Worm (Caenorhabditis elegans) whole organism, L4 larva: ENCODE measurements around the gene pnn-1.

Source experiments
- D1046.2 ChIP-seq: fragments of 200-800 bp; sonication (Bioruptor generic); IDR thresholded peaks from 2 replicates; pipeline ENCODE4 v1.3.6; 2022; ENCODE audit warnings: missing genetic modification characterization, missing compliant biosample characterization
- F26F4.8 ChIP-seq: fragments of 200-800 bp; sonication (Bioruptor generic); conservative IDR thresholded peaks from 2 replicates; pipeline ENCODE4 v1.3.6; 2022; ENCODE audit warnings: missing genetic modification characterization, missing compliant biosample characterization
- F49E8.2 ChIP-seq: sonication (generic microtip); optimal IDR thresholded peaks from 2 replicates; lab custom pipeline; 2016; ENCODE audit warnings: missing compliant biosample characterization, mild to moderate bottlenecking, missing genetic modification characterization, borderline replicate concordance
- R02D3.7 ChIP-seq: fragments of 150-350 bp; sonication (generic microtip); optimal IDR thresholded peaks from 3 replicates; lab custom pipeline; 2014; ENCODE audit warnings: missing biosample characterization, missing genetic modification characterization
- T20F7.1 ChIP-seq: fragments of 200-800 bp; sonication (Bioruptor generic); optimal IDR thresholded peaks from 2 replicates; lab custom pipeline; 2018; ENCODE audit warnings: mild to moderate bottlenecking, missing genetic modification characterization, missing compliant biosample characterization
- aha-1 ChIP-seq: fragments of 150-350 bp; peaks from one replicate; lab custom pipeline; 2014; ENCODE audit warnings: missing biosample characterization, missing genetic modification characterization
- aly-2 ChIP-seq: sonication (generic microtip); optimal IDR thresholded peaks from 2 replicates; lab custom pipeline; 2018; ENCODE audit warnings: missing biosample characterization, missing genetic modification characterization
- arid-1 ChIP-seq: fragments of 200-800 bp; sonication (Bioruptor generic); conservative IDR thresholded peaks from 2 replicates; pipeline ENCODE4 v1.3.6; 2022; ENCODE audit warnings: missing genetic modification reagents, missing genetic modification characterization, missing compliant biosample characterization
- ceh-28 ChIP-seq: fragments of 150-350 bp; optimal IDR thresholded peaks from 2 replicates; lab custom pipeline; 2014; ENCODE audit warnings: missing biosample characterization, missing genetic modification reagents, missing genetic modification characterization
- ceh-32 ChIP-seq: sonication (generic microtip); optimal IDR thresholded peaks from 2 replicates; lab custom pipeline; 2016; ENCODE audit warnings: mild to moderate bottlenecking, missing genetic modification characterization, missing compliant biosample characterization; ENCODE audit not compliant: poor library complexity
- daf-16 ChIP-seq, 3 experiments: sonication (generic microtip); optimal IDR thresholded peaks; 2 replicates each; lab custom pipeline; 2016 to 2017; ENCODE audit warnings: missing genetic modification characterization in 3 of 3, missing genetic modification reagents in 3 of 3, mild to moderate bottlenecking in 2 of 3, missing compliant biosample characterization in 2 of 3, missing biosample characterization in 1 of 3, moderate library complexity in 1 of 3
- daf-19 ChIP-seq: fragments of 200-800 bp; sonication (Bioruptor generic); conservative IDR thresholded peaks from 2 replicates; pipeline ENCODE4 v1.3.6; 2022; ENCODE audit warnings: missing genetic modification characterization, missing compliant biosample characterization
- dmd-6 ChIP-seq: fragments of 200-800 bp; sonication (Bioruptor generic); IDR thresholded peaks from 2 replicates; pipeline ENCODE4 v1.3.6; 2022; ENCODE audit warnings: missing genetic modification reagents, missing genetic modification characterization, missing compliant biosample characterization
- dpl-1 ChIP-seq: fragments of 150-350 bp; optimal IDR thresholded peaks from 2 replicates; lab custom pipeline; 2014; ENCODE audit warnings: missing biosample characterization, missing genetic modification reagents, missing genetic modification characterization
- dve-1 ChIP-seq: sonication (generic microtip); optimal IDR thresholded peaks from 2 replicates; lab custom pipeline; 2017; ENCODE audit warnings: antibody characterized with exemption, mild to moderate bottlenecking, missing genetic modification characterization, missing compliant biosample characterization; ENCODE audit not compliant: insufficient read depth
- egl-27 ChIP-seq: sonication (generic microtip); optimal IDR thresholded peaks from 3 replicates; lab custom pipeline; 2017; ENCODE audit warnings: missing biosample characterization, missing genetic modification reagents, missing genetic modification characterization
- gei-8 ChIP-seq: fragments of 200-800 bp; sonication (Bioruptor generic); optimal IDR thresholded peaks from 2 replicates; lab custom pipeline; 2018; ENCODE audit warnings: mild to moderate bottlenecking, missing genetic modification characterization, missing compliant biosample characterization
- hlh-11 ChIP-seq: fragments of 200-800 bp; sonication (Bioruptor generic); optimal IDR thresholded peaks from 2 replicates; lab custom pipeline; 2018; ENCODE audit warnings: mild to moderate bottlenecking, missing genetic modification characterization, missing compliant biosample characterization
- hlh-30 ChIP-seq: sonication (generic microtip); optimal IDR thresholded peaks from 2 replicates; lab custom pipeline; 2017; ENCODE audit warnings: antibody characterized with exemption, mild to moderate bottlenecking, missing genetic modification characterization, missing compliant biosample characterization; ENCODE audit not compliant: insufficient read depth
- hmg-1.1 ChIP-seq: fragments of 200-800 bp; sonication (Bioruptor generic); IDR thresholded peaks from 2 replicates; pipeline ENCODE4 v1.3.6; 2022; ENCODE audit warnings: missing genetic modification reagents, missing genetic modification characterization, missing compliant biosample characterization
- lin-1 ChIP-seq: fragments of 200-800 bp; sonication (Bioruptor generic); IDR thresholded peaks from 2 replicates; pipeline ENCODE4 v1.3.6; 2022; ENCODE audit warnings: missing genetic modification reagents, missing genetic modification characterization, missing compliant biosample characterization
- lin-29 ChIP-seq: fragments of 200-800 bp; sonication (Bioruptor generic); IDR thresholded peaks from 2 replicates; pipeline ENCODE4 v1.3.6; 2022; ENCODE audit warnings: missing genetic modification reagents, missing genetic modification characterization, missing compliant biosample characterization
- lin-38 ChIP-seq: fragments of 200-800 bp; sonication (Bioruptor generic); IDR thresholded peaks from 2 replicates; pipeline ENCODE4 v1.3.6; 2022; ENCODE audit warnings: missing genetic modification reagents, missing genetic modification characterization, missing compliant biosample characterization
- lsy-2 ChIP-seq, 2 experiments: fragments of 150-350 bp in 1 of 2; sonication (generic microtip) in 1 of 2; optimal IDR thresholded peaks; 2 replicates each; lab custom pipeline; 2014 to 2017; ENCODE audit warnings: missing biosample characterization in 2 of 2, missing genetic modification characterization in 2 of 2
- madf-9 ChIP-seq: fragments of 200-800 bp; sonication (Bioruptor generic); conservative IDR thresholded peaks from 2 replicates; pipeline ENCODE4 v1.3.6; 2022; ENCODE audit warnings: missing genetic modification reagents, missing genetic modification characterization, missing compliant biosample characterization
- mdl-1 ChIP-seq, 2 experiments: fragments of 150-350 bp in 1 of 2; sonication (generic microtip) in 1 of 2; optimal IDR thresholded peaks; 2 replicates each; lab custom pipeline; 2014 to 2017; ENCODE audit warnings: missing biosample characterization in 2 of 2, missing genetic modification characterization in 2 of 2
- mdt-29 ChIP-seq: fragments of 200-800 bp; sonication (Bioruptor generic); IDR thresholded peaks from 2 replicates; pipeline ENCODE4 v1.3.6; 2022; ENCODE audit warnings: missing genetic modification reagents, missing genetic modification characterization, missing compliant biosample characterization
- mep-1 ChIP-seq: fragments of 150-350 bp; sonication (generic microtip); optimal IDR thresholded peaks from 3 replicates; lab custom pipeline; 2014; ENCODE audit warnings: missing biosample characterization, missing genetic modification characterization
- nhr-10 ChIP-seq: fragments of 150-350 bp; optimal IDR thresholded peaks from 2 replicates; lab custom pipeline; 2014; ENCODE audit warnings: missing biosample characterization, missing genetic modification characterization
- nhr-11 ChIP-seq: fragments of 150-350 bp; optimal IDR thresholded peaks from 2 replicates; lab custom pipeline; 2014; ENCODE audit warnings: missing biosample characterization, missing genetic modification characterization
- nhr-237 ChIP-seq: sonication (generic microtip); optimal IDR thresholded peaks from 2 replicates; lab custom pipeline; 2017; ENCODE audit warnings: missing biosample characterization, missing genetic modification characterization
- nhr-28 ChIP-seq: fragments of 150-350 bp; optimal IDR thresholded peaks from 2 replicates; lab custom pipeline; 2014; ENCODE audit warnings: missing biosample characterization, missing genetic modification characterization
- rbr-2 ChIP-seq: sonication (generic microtip); optimal IDR thresholded peaks from 2 replicates; lab custom pipeline; 2016; ENCODE audit warnings: missing genotype, missing genetic modification characterization, missing compliant biosample characterization
- set-16 ChIP-seq: fragments of 200-800 bp; sonication (Bioruptor generic); IDR thresholded peaks from 2 replicates; pipeline ENCODE4 v1.3.6; 2022; ENCODE audit warnings: missing genetic modification reagents, missing genetic modification characterization, missing compliant biosample characterization
- snpc-1.2 ChIP-seq: fragments of 200-800 bp; sonication (Bioruptor generic); IDR thresholded peaks from 2 replicates; pipeline ENCODE4 v1.3.6; 2022; ENCODE audit warnings: missing genetic modification reagents, missing genetic modification characterization, missing compliant biosample characterization
- spr-1 ChIP-seq: sonication (generic microtip); optimal IDR thresholded peaks from 2 replicates; lab custom pipeline; 2016; ENCODE audit warnings: mild to moderate bottlenecking, missing genetic modification characterization, missing compliant biosample characterization
- spr-3 ChIP-seq: fragments of 200-800 bp; sonication (Bioruptor generic); optimal IDR thresholded peaks from 2 replicates; lab custom pipeline; 2018; ENCODE audit warnings: mild to moderate bottlenecking, missing genetic modification characterization, missing compliant biosample characterization
- unc-130 ChIP-seq: sonication (generic microtip); optimal IDR thresholded peaks from 2 replicates; lab custom pipeline; 2016; ENCODE audit warnings: missing genetic modification reagents, missing genetic modification characterization, missing compliant biosample characterization
- unc-62 ChIP-seq, 3 experiments: fragments of 150-350 bp in 1 of 3; sonication (generic microtip); optimal IDR thresholded peaks in 2 of 3; peaks in 1 of 3; 1 replicate in 1 of 3; 2 replicates in 2 of 3; lab custom pipeline; 2014 to 2017; ENCODE audit warnings: missing biosample characterization in 3 of 3, missing genetic modification characterization in 3 of 3, missing genetic modification reagents in 3 of 3, missing genotype in 1 of 3
- zfp-2 ChIP-seq: sonication (generic microtip); optimal IDR thresholded peaks from 2 replicates; lab custom pipeline; 2016; ENCODE audit warnings: mild to moderate bottlenecking, missing genetic modification characterization, missing compliant biosample characterization
- zfp-3 ChIP-seq: fragments of 200-800 bp; sonication (Bioruptor generic); conservative IDR thresholded peaks from 2 replicates; pipeline ENCODE4 v1.3.6; 2022; ENCODE audit warnings: missing genetic modification reagents, missing genetic modification characterization, missing compliant biosample characterization

The pnn-1 gene

ce11 chrV:13003378-13003777, 32.5 kb downstream of the pnn-1 start (continued):
- peak; percentile 50 for TF ChIP-seq unc-130
- TF ChIP-seq aly-2 = peak; percentile 28
- TF ChIP-seq spr-3 (GFP tag; lab: Kevin White, UChicago) = peak; percentile 86
- TF ChIP-seq snpc-1.2 (GFP tag; lab: Robert Waterston, UW) = peak; percentile 83
- peak; percentile 65 for TF ChIP-seq dmd-6
- no peak for TF ChIP-seq zfp-2
- TF ChIP-seq dpl-1 (GFP tag; lab: Kevin White, UChicago) = peak; percentile 46
- TF ChIP-seq F26F4.8 (GFP tag; lab: Robert Waterston, UW) = 0 out of 2 replicates have a peak, but pooled peaks have one; percentile 55
- no peak for TF ChIP-seq T20F7.1 (GFP tag; lab: Kevin White, UChicago)
- 0 out of 2 replicates have a peak, but pooled peaks have one; percentile 17 for TF ChIP-seq mdt-29 (GFP tag; lab: Robert Waterston, UW)
- peak; percentile 62 for TF ChIP-seq gei-8 (GFP tag; lab: Kevin White, UChicago)
- TF ChIP-seq F49E8.2 (tag; lab: Kevin White, UChicago) = peak; percentile 65
- TF ChIP-seq madf-9 (GFP tag; lab: Robert Waterston, UW) = peak; percentile 53; the same call in 1 of the 2 replicates

ce11 chrV:13004374-13004773, 33.5 kb downstream of the pnn-1 start:
- peak; percentile 90 for TF ChIP-seq set-16
- TF ChIP-seq spr-1 (tag; lab: Kevin White, UChicago) = no peak
- TF ChIP-seq lin-1 (GFP tag; lab: Robert Waterston, UW) = no peak
- TF ChIP-seq ceh-32 = no peak
- peak; percentile 69 for TF ChIP-seq aha-1 (tag; lab: Kevin White, UChicago)
- TF ChIP-seq D1046.2 = peak; percentile 71; the same call in 1 of the 2 replicates

DNA sequence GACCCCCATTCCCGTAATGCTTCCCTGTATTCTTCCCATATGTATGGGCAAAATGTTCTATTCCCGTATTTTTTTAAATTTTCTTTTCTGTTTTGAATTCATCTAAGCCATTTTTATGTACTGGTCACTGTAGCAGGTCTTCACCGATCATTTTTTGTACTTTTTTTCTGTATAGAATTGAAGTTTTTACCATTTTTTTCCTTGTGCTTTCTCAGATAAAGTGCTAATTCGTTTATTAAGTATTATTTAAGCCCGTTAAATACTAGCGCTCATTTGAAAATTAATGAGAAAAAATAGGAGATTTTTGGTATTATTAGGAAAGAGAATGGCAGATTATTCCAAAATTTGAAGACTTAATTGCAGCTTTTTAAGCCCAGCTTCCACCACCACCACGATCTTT, 35.8 kb downstream of the pnn-1 start:
- TF ChIP-seq nhr-237 (tag; lab: Kevin White, UChicago) = no peak
- TF ChIP-seq arid-1 (GFP tag; lab: Robert Waterston, UW) = 0 out of 2 replicates have a peak, but pooled peaks have one; percentile 28
- TF ChIP-seq lin-38 (GFP tag; lab: Robert Waterston, UW) = peak; percentile 40

DNA sequence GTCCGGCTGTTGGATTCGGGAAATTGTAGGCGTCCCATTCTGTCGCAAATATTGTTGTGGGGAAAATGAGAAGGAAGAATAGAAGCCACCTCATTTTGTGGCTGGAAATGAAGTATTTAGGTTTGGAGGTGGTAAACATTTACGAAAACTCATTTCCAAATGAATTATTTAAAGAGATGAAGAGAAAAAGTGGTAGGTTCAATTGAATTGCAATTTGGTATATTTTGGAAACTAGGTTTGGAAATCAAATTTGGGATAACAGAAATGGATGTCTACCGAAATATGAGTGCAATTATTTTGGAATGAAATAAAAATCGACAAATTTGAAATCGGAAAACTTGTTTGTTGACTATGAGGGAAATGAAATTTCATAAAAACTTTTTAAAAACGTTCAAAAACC, 37.9 kb downstream of the pnn-1 start, which contains the start of gene F15B9.10:
Gene F15B9.10 (minus strand): TSS at position 101 of the 400 bp plus-strand sequence.
- TF ChIP-seq spr-3 (GFP tag; lab: Kevin White, UChicago) (no peak), egl-27 (tag; lab: Kevin White, UChicago) (no peak), hlh-30 (tag; lab: Kevin White, UChicago) (no peak), lin-29 (GFP tag; lab: Robert Waterston, UW) (no peak), unc-62 (GFP tag; optimal IDR thresholded peaks at IDR 0.05 in 1 of 2; lab: Kevin White, UChicago) (peak in 1 of 2 experiments; percentile 3), unc-62 (tag; optimal IDR thresholded peaks at IDR 0.05; lab: Kevin White, UChicago) (no peak)

DNA sequence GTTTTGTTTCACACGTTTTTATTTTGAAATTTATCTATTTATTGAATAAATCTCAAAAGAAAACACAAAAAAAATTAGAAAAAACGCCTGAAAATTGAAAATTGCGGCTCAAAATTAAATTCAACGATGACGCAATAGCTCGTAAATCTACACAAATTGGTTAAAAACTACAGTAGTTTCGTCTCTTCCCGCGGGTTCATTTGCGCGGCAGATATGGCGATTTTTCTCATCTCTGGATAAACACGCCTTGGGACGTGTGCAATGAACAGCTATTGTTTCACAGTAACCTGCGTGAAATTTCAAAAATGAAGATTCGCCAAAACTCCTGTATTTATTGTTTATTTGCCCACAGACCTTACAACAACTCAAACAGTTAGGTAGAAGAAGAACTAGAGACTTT, 38.4 kb downstream of the pnn-1 start:
- no peak for TF ChIP-seq spr-3 (GFP tag; lab: Kevin White, UChicago)
- peak; percentile 43 for TF ChIP-seq R02D3.7
- TF ChIP-seq nhr-10 = no peak

ce11 chrV:13009843-13010242, 38.9 kb downstream of the pnn-1 start:
- TF ChIP-seq ceh-28 (tag; lab: Kevin White, UChicago) = no peak
- peak; percentile 35; the same call in 1 of the 2 replicates for TF ChIP-seq dmd-6
- peak; percentile 54 for TF ChIP-seq hlh-11 (tag; lab: Kevin White, UChicago)
- peak in 1 of 2 experiments; percentile 34 for TF ChIP-seq mdl-1 (tag; optimal IDR thresholded peaks at IDR 0.05; lab: Kevin White, UChicago)
- TF ChIP-seq rbr-2 (tag; lab: Kevin White, UChicago) = peak; percentile 39
- peak; percentile 21 for TF ChIP-seq dve-1
- peak; percentile 18 for TF ChIP-seq nhr-10
- peak; percentile 18 for TF ChIP-seq nhr-28
- TF ChIP-seq hmg-1.1 (GFP tag; lab: Robert Waterston, UW) = peak; percentile 33; the same call in 1 of the 2 replicates
- TF ChIP-seq mep-1 (tag; lab: Kevin White, UChicago) = peak; percentile 27
- peak; percentile 26 for TF ChIP-seq nhr-11 (tag; lab: Kevin White, UChicago)
- TF ChIP-seq zfp-3 (GFP tag; lab: Robert Waterston, UW) = no peak
- TF ChIP-seq daf-16 (GFP tag; optimal IDR thresholded peaks at IDR 0.05; lab: Kevin White, UChicago) = no peak
- peak; percentile 72 for TF ChIP-seq daf-16 (tag; optimal IDR thresholded peaks at IDR 0.05; lab: Kevin White, UChicago)
- TF ChIP-seq lsy-2 (tag; optimal IDR thresholded peaks at IDR 0.05; lab: Kevin White, UChicago) = peak in 1 of 2 experiments; percentile 1
- TF ChIP-seq daf-19 (GFP tag; lab: Robert Waterston, UW) = no peak
